Worm (Caenorhabditis elegans): ENCODE measurements around the gene F35D2.6.

DNA sequence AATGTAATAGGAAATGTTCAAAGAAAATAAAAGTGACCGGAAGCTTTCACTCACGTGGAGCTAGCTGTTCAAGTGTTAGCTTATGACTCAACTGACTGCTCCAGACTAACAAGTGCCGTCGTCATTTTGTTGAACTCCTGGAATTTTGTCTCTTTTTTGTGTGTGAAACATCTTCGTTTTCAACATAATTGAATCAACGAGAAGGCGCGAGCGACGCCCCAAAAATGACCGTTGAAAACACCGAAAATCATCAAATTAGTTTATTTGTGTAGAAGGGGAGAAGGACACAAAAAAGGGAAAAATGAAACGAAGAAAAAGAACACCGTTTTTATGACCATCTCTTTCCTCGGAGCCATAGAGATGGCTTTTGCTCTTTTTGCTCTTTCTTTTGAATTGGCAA lies 22.1 kb upstream of the F35D2.6 start, which contains the start of gene ZK1290.14:
- TF ChIP-seq T23F11.4 (GFP tag; optimal IDR thresholded peaks at IDR 0.05), result no peak
- TF ChIP-seq dmd-4 (tag; optimal IDR thresholded peaks at IDR 0.05; ENCODE audit: borderline replicate concordance), result no peak
- no peak for TF ChIP-seq fax-1 (tag; optimal IDR thresholded peaks at IDR 0.05)
- no peak for TF ChIP-seq tbx-2 (tag; optimal IDR thresholded peaks at IDR 0.05)

Data from whole organism, late embryonic.